Worm (Caenorhabditis elegans): ENCODE data around the gene ugt-21.

ce11 chrIV:9537500-9537899, 37.4 kb downstream of the ugt-21 start:
- TF ChIP-seq ztf-11 (tag; optimal IDR thresholded peaks at IDR 0.05) (no peak), egl-27 (tag; optimal IDR thresholded peaks at IDR 0.05) (no peak), nhr-76 (tag; optimal IDR thresholded peaks at IDR 0.05) (no peak)
